Worm (Caenorhabditis elegans) whole organism, midembryonic: Measurements from ENCODE around the gene T13F2.2.

Experiments
- T22C8.4 ChIP-seq: fragments of 200-800 bp; sonication (Bioruptor generic); IDR thresholded peaks from 2 replicates; pipeline ENCODE4 v1.3.6; 2022; ENCODE audit warnings: missing genetic modification characterization, missing compliant biosample characterization
- cog-1 ChIP-seq: sonication (generic microtip); optimal IDR thresholded peaks from 2 replicates; lab custom pipeline; 2016; ENCODE audit warnings: missing genetic modification characterization, missing compliant biosample characterization
- flt-1 ChIP-seq: fragments of 200-800 bp; sonication (Bioruptor generic); IDR thresholded peaks from 2 replicates; pipeline ENCODE4 v1.3.6; 2022; ENCODE audit warnings: missing genetic modification characterization, missing compliant biosample characterization
- klf-2 ChIP-seq: fragments of 200-800 bp; sonication (Bioruptor generic); conservative IDR thresholded peaks from 2 replicates; pipeline ENCODE4 v1.3.6; 2022; ENCODE audit warnings: missing genetic modification reagents, missing genetic modification characterization, missing compliant biosample characterization
- med-1 ChIP-seq: sonication (generic microtip); optimal IDR thresholded peaks from 2 replicates; lab custom pipeline; 2017; ENCODE audit warnings: missing genetic modification characterization, mild to moderate bottlenecking, missing compliant biosample characterization, antibody characterized with exemption, missing genetic modification reagents; ENCODE audit not compliant: insufficient read depth
- ref-1 ChIP-seq: fragments of 200-800 bp; sonication (Bioruptor generic); conservative IDR thresholded peaks from 2 replicates; pipeline ENCODE4 v1.3.6; 2022; ENCODE audit warnings: missing genetic modification reagents, missing genetic modification characterization, missing compliant biosample characterization
- tab-1 ChIP-seq: fragments of 200-800 bp; sonication (Bioruptor generic); IDR thresholded peaks from 2 replicates; pipeline ENCODE4 v1.3.6; 2022; ENCODE audit warnings: missing genetic modification characterization, missing compliant biosample characterization
- ztf-23 ChIP-seq: fragments of 200-800 bp; sonication (Bioruptor generic); IDR thresholded peaks from 2 replicates; pipeline ENCODE4 v1.3.6; 2022; ENCODE audit warnings: missing genetic modification reagents, missing genetic modification characterization, missing compliant biosample characterization
- ztf-29 ChIP-seq: fragments of 200-800 bp; sonication (Bioruptor generic); IDR thresholded peaks from 2 replicates; pipeline ENCODE4 v1.3.6; 2022; ENCODE audit warnings: missing genetic modification reagents, missing genetic modification characterization, missing compliant biosample characterization

The T13F2.2 gene

DNA sequence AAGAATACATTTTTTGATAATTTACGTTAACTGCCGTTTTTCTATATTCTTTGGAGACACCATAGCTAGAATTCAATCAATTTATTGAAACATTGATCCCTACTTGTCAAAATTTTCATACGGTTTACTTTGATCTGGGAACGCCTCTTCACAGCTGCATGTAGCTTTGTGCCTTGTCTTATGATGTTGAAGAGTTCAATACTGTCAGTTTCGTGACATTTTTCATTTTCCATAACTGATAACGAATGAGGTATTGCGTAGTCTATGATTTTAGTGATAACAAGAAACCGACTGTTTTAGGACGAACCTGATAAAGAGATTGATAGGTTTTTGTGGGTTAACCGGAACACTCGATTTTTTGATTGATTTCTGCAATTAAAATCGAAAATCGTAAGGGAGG is 4.3 kb upstream of the T13F2.2 start:
- TF ChIP-seq ref-1 (no peak), ztf-29 (no peak), tab-1 (no peak), cog-1 (no peak), med-1 (GFP tag; lab: Kevin White, UChicago) (no peak), klf-2 (GFP tag; lab: Robert Waterston, UW) (no peak), flt-1 (GFP tag; lab: Robert Waterston, UW) (no peak), T22C8.4 (GFP tag; lab: Robert Waterston, UW) (no peak), ztf-23 (GFP tag; lab: Robert Waterston, UW) (no peak)

DNA sequence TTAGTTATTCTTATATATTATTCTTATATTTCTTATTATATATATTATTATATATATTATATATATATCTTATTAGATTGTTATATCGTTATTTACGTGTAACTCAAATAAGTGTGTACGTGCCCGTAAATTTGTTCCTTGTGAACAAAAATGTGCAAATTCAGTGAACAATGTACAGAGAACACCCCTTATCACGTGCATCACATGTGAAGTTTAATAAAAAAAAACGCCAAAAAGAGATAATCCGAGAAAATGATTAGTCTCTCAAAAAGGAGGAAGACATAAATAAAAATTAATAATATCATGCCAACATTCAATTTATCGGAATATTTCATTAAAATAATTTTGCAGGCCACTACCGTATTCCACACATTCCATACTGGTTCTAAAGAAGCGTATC is 2.5 kb upstream of the T13F2.2 start:
- TF ChIP-seq flt-1 (GFP tag; lab: Robert Waterston, UW) (no peak), cog-1 (no peak), med-1 (GFP tag; lab: Kevin White, UChicago) (no peak), ztf-29 (no peak), tab-1 (no peak), ztf-23 (GFP tag; lab: Robert Waterston, UW) (no peak), klf-2 (GFP tag; lab: Robert Waterston, UW) (no peak), ref-1 (no peak), T22C8.4 (GFP tag; lab: Robert Waterston, UW) (no peak)

DNA sequence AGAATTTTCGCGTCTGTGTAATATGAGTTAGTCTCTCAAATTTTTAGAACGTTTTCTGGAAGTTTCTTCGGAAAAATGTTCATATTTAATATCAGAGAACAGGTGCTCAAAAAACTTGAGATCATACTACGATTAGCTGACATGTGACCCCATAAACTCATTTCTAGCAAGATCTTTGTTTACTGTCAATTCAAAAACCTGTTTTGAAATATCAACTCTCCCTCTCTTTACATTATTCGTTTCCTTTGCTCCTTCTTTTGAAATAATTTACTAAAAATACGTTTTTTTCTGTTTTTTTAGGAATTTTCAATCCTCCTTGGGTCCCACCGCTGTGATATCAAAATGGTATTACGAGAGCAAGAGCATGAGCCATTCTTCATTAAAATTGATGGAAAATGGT is 2.0 kb upstream of the T13F2.2 start, which contains the start of gene fat-4:
TSS of gene fat-4 (plus strand) at position 301 of the 400 bp plus-strand sequence.
- TF ChIP-seq flt-1 (GFP tag; lab: Robert Waterston, UW) (no peak), klf-2 (GFP tag; lab: Robert Waterston, UW) (no peak), ref-1 (no peak), ztf-29 (no peak), ztf-23 (GFP tag; lab: Robert Waterston, UW) (no peak), T22C8.4 (GFP tag; lab: Robert Waterston, UW) (no peak), med-1 (GFP tag; lab: Kevin White, UChicago) (no peak), tab-1 (no peak), cog-1 (no peak)

DNA sequence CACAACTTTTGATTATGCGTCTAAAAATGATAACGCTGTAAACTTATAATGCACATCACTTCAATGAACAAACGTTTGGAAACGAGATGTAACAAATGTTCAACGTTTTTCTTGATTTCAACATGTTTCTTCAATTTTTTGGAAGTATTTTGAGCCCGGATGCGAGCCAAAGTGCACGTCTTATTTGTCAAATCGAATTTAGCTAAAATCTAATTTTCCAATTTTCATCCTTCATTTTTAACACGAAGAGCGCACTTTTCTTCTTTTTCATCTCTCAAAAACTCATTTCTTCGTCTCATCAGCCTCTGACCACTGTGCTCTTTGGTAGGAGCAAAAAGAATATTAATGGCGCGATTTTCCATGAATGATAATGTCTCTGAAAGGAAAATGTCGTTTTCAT is 1.2 kb upstream of the T13F2.2 start:
- no peak for TF ChIP-seq ztf-29
- TF ChIP-seq T22C8.4 (GFP tag; lab: Robert Waterston, UW), result no peak
- TF ChIP-seq flt-1 (GFP tag; lab: Robert Waterston, UW), result no peak
- no peak for TF ChIP-seq ztf-23 (GFP tag; lab: Robert Waterston, UW)
- TF ChIP-seq med-1 (GFP tag; lab: Kevin White, UChicago), result no peak
- TF ChIP-seq ref-1, result no peak
- no peak for TF ChIP-seq tab-1
- TF ChIP-seq cog-1, result no peak
- TF ChIP-seq klf-2 (GFP tag; lab: Robert Waterston, UW), result no peak

DNA sequence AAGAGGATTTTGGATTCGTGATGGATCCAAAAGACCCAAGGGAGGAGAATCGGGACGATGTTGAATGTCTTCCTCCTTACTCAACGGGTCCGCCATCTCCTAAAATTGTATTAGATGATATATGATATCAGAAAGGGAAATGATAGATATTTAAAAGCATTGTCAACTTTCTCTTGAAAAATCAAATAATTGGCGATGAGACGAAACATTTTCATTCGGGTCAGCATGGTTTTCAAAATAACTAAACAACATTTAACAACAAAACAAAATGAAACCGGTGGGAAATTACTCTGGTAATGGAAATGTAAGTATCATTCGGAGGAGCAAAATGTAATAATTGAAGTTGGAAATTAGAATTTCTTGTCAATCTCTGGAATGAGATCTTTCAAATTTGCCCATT is 660 bp downstream of the T13F2.2 start, which contains the start of gene pis-1:
TSS of gene pis-1 (minus strand) at position 101 of the 400 bp plus-strand sequence.
- TF ChIP-seq med-1 (GFP tag; lab: Kevin White, UChicago) (no peak), cog-1 (no peak), klf-2 (GFP tag; lab: Robert Waterston, UW) (no peak), ztf-23 (GFP tag; lab: Robert Waterston, UW) (no peak), T22C8.4 (GFP tag; lab: Robert Waterston, UW) (no peak), tab-1 (no peak), flt-1 (GFP tag; lab: Robert Waterston, UW) (no peak), ref-1 (no peak), ztf-29 (no peak)

DNA sequence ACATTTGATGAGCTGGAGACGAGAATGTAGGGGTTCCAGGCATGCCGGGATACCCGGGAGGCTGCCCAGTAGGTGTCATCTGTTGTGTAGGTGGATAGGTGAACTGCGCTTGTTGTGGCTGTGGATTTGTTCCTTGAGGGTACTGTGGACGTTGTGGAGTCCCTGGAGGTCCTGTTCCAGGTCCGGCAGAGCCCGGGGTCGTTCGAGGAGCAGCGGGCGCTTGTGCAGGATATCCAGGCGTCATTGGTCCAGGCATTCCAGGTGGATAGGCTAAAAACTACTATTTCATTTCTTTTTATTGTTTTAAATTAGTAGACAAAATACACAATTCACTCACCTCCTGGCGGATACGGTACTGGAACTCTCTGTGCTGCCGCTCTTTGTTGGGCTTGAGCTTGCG is 1.9 kb downstream of the T13F2.2 start:
- TF ChIP-seq ref-1, result no peak
- TF ChIP-seq cog-1, result no peak
- TF ChIP-seq flt-1 (GFP tag; lab: Robert Waterston, UW), result no peak
- no peak for TF ChIP-seq tab-1
- no peak for TF ChIP-seq ztf-23 (GFP tag; lab: Robert Waterston, UW)
- TF ChIP-seq T22C8.4 (GFP tag; lab: Robert Waterston, UW), result no peak
- no peak for TF ChIP-seq klf-2 (GFP tag; lab: Robert Waterston, UW)
- TF ChIP-seq ztf-29, result no peak
- no peak for TF ChIP-seq med-1 (GFP tag; lab: Kevin White, UChicago)

DNA sequence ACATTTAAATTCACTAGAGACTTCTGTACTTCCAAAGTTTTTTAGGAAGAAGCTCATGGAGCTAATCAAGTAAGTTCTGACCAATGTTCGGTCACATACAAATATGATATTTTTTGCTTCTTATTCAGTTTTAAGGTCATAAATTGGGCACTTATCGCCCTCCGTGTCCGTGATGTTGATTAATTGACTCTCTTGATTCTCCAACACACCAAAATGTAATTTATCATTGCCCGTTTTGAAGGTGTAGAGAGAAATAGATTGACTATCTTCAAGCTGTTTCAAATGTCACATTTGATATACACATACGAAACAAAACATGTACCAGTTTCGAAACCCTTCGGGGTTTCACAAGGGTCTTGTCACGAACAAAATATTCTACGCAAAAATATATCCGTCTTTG is 6.4 kb downstream of the T13F2.2 start:
- TF ChIP-seq ztf-29 (no peak), T22C8.4 (GFP tag; lab: Robert Waterston, UW) (no peak), klf-2 (GFP tag; lab: Robert Waterston, UW) (no peak), med-1 (GFP tag; lab: Kevin White, UChicago) (no peak), cog-1 (no peak), flt-1 (GFP tag; lab: Robert Waterston, UW) (no peak), ref-1 (no peak), ztf-23 (GFP tag; lab: Robert Waterston, UW) (no peak), tab-1 (no peak)

DNA sequence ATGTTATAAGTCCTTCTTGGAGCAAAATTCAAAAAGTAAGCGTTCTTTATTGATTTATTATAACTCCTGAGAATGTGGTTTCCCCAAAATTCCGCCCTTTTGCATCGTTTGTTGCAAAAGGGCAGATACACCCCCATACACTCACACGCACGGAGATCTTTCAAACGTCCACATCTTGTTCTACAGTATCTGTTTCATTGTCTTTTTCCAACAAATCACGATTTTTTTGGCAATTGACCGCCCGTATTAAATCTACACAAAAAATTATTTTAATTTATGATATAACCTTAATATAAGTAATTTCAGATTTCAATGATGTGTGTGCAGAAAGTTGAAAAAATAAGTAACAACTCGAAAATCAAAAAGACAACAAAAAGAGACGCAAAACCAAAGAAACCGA is 7.7 kb downstream of the T13F2.2 start, which contains the start of gene T13F2.4:
TSS of gene T13F2.4 (plus strand) at position 301 of the 400 bp plus-strand sequence.
- TF ChIP-seq klf-2 (GFP tag; lab: Robert Waterston, UW) (no peak), cog-1 (no peak), ztf-23 (GFP tag; lab: Robert Waterston, UW) (no peak), flt-1 (GFP tag; lab: Robert Waterston, UW) (no peak), tab-1 (no peak), med-1 (GFP tag; lab: Kevin White, UChicago) (no peak), T22C8.4 (GFP tag; lab: Robert Waterston, UW) (no peak), ref-1 (no peak), ztf-29 (no peak)

DNA sequence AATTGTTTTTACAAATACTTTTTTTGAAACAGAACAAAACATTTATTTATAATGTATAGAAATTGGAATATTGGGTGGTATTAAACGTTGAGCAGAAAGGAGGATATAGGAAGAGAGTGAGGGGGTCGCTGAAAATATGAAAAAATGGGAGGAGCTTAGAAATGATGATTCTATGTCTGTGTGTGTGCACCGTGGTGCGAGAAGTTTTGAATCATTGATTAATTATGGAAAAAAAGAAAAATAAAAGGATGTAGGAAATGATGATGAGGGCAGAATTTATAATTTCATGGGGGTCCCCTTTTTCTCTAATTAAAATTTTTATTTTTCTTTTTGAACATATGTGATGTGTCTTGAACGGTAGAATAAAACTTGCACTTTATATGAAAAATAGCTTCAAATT is 12.5 kb downstream of the T13F2.2 start, which contains the start of gene sre-4:
TSS of gene sre-4 (minus strand) at position 101 of the 400 bp plus-strand sequence.
- no peak for TF ChIP-seq cog-1
- TF ChIP-seq tab-1, result no peak
- TF ChIP-seq flt-1 (GFP tag; lab: Robert Waterston, UW), result no peak
- TF ChIP-seq ztf-29, result no peak
- TF ChIP-seq T22C8.4 (GFP tag; lab: Robert Waterston, UW), result no peak
- TF ChIP-seq ref-1, result no peak
- no peak for TF ChIP-seq ztf-23 (GFP tag; lab: Robert Waterston, UW)
- no peak for TF ChIP-seq klf-2 (GFP tag; lab: Robert Waterston, UW)

DNA sequence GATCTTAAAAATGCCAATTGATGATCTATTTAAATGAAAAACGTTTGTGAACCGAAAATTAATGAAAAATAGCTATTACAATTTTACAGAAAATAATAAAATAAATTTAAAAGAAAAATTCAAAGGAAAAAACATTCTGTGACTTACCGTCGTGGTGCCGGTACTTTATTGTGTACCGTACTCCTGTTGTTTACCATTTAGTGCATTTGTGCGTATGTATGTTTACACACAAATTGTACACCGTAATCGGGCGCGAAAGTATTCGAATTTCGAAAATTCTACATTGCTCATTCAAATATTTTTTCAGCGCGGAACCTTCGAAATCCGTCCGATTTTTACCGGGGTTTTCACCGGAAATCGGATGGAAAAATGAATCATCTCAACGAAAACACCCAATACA is 19.1 kb downstream of the T13F2.2 start, which contains the start of gene T13F2.6:
TSS of gene T13F2.6 (plus strand) at position 306 of the 400 bp plus-strand sequence.
- TF ChIP-seq cog-1, result no peak
- TF ChIP-seq tab-1, result no peak
- no peak for TF ChIP-seq ref-1
- no peak for TF ChIP-seq klf-2 (GFP tag; lab: Robert Waterston, UW)
- TF ChIP-seq T22C8.4 (GFP tag; lab: Robert Waterston, UW), result no peak
- TF ChIP-seq ztf-23 (GFP tag; lab: Robert Waterston, UW), result no peak
- no peak for TF ChIP-seq ztf-29
- TF ChIP-seq flt-1 (GFP tag; lab: Robert Waterston, UW), result no peak
- no peak for TF ChIP-seq med-1 (GFP tag; lab: Kevin White, UChicago)
